Worm (Caenorhabditis elegans): ENCODE results near the gene xbp-1.

xbp-1 gene

ce11 chrIII:4224722-4225121 is 31.1 kb downstream of the xbp-1 start:
- TF ChIP-seq flh-1 (GFP tag; optimal IDR thresholded peaks at IDR 0.05): no peak
- TF ChIP-seq bed-3 (GFP tag; optimal IDR thresholded peaks at IDR 0.05): no peak
- no peak for TF ChIP-seq mab-5 (tag; optimal IDR thresholded peaks at IDR 0.05)
- TF ChIP-seq ceh-43 (GFP tag; optimal IDR thresholded peaks at IDR 0.05): no peak
- no peak for TF ChIP-seq nhr-76 (tag; optimal IDR thresholded peaks at IDR 0.05)
- TF ChIP-seq unc-62 (GFP tag; optimal IDR thresholded peaks at IDR 0.05): no peak
- no peak for TF ChIP-seq unc-39 (tag; optimal IDR thresholded peaks at IDR 0.05)
- no peak for TF ChIP-seq unc-120 (tag; optimal IDR thresholded peaks at IDR 0.05; ENCODE audit: poor library complexity, severe bottlenecking)
- no peak for TF ChIP-seq elt-3 (tag; optimal IDR thresholded peaks at IDR 0.05)
- TF ChIP-seq ceh-39 (tag; optimal IDR thresholded peaks at IDR 0.05): no peak
- TF ChIP-seq mls-2 (tag; optimal IDR thresholded peaks at IDR 0.05): no peak
- TF ChIP-seq ceh-83 (GFP tag; optimal IDR thresholded peaks at IDR 0.05): no peak
- TF ChIP-seq nhr-2 (tag; optimal IDR thresholded peaks at IDR 0.05): no peak
- no peak for TF ChIP-seq nhr-12 (tag; optimal IDR thresholded peaks at IDR 0.05)
- no peak for TF ChIP-seq tbx-8 (GFP tag; optimal IDR thresholded peaks at IDR 0.05)
- TF ChIP-seq lsy-2 (tag; optimal IDR thresholded peaks at IDR 0.05): no peak
- no peak for TF ChIP-seq lin-32 (GFP tag; optimal IDR thresholded peaks at IDR 0.05)
- no peak for TF ChIP-seq nhr-237 (tag; optimal IDR thresholded peaks at IDR 0.05)
- no peak for TF ChIP-seq pha-4 (tag; optimal IDR thresholded peaks at IDR 0.05)

ce11 chrIII:4227363-4227762 is 33.8 kb downstream of the xbp-1 start:
- TF ChIP-seq M03D4.4 (tag; optimal IDR thresholded peaks at IDR 0.05): no peak

DNA sequence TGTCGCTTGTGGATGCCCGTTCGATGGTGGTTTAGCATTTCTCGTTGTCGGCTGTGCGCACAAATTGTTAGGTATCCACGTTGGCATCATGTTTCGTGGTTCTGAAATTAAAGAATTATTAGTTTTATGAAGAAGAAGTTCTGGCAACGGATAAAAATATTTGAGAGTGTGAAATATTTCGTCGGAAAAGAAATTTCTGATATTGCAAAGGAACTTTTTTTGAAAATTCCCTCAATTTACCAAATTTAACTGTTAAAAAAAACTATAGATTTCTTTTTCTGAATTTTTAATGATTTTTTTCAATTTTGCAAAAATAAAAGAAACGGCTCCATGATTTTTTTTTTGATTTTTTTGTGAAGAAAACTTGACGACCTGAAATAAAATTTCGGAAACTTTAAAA is 34.4 kb downstream of the xbp-1 start, which contains the start of gene mpk-1:
Gene mpk-1, minus strand, starts transcription at position 101 of the 400 bp plus-strand sequence.
- no peak for TF ChIP-seq unc-39 (tag; optimal IDR thresholded peaks at IDR 0.05)
- no peak for TF ChIP-seq nhr-12 (tag; optimal IDR thresholded peaks at IDR 0.05)
- TF ChIP-seq pha-4 (tag; optimal IDR thresholded peaks at IDR 0.05): no peak
- no peak for TF ChIP-seq M03D4.4 (tag; optimal IDR thresholded peaks at IDR 0.05)
- no peak for TF ChIP-seq zip-8 (tag; optimal IDR thresholded peaks at IDR 0.05)
- TF ChIP-seq unc-120 (tag; optimal IDR thresholded peaks at IDR 0.05; ENCODE audit: poor library complexity, severe bottlenecking): no peak
- TF ChIP-seq sem-2 (GFP tag; optimal IDR thresholded peaks at IDR 0.05): no peak

DNA sequence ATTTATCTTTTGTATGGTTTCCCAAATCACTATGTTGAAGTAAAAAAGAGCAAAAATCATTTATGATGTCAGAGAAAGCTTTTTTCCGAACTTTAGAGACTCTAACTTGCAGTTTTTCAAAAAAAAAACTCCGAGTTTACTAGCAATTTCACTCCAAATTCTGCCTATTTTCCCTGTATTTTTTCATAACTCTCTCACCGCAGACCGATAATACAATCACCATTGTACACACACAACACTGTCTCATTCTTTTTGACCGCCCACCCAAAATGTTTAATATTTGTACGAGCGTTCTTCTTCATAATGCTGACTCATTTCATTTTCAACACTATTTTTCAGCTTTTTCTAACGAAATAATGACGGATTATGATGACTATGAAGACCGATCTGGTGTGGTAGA is 35.2 kb downstream of the xbp-1 start, which contains the start of gene F43C1.5:
Gene F43C1.5, plus strand, starts transcription at position 301 of the 400 bp plus-strand sequence.
- TF ChIP-seq sem-2 (GFP tag; optimal IDR thresholded peaks at IDR 0.05) (no peak), ham-2 (GFP tag; optimal IDR thresholded peaks at IDR 0.05) (no peak), blmp-1 (tag; optimal IDR thresholded peaks at IDR 0.05) (no peak), lin-32 (GFP tag; optimal IDR thresholded peaks at IDR 0.05) (no peak), nhr-28 (tag; optimal IDR thresholded peaks at IDR 0.05) (no peak), pha-4 (tag; optimal IDR thresholded peaks at IDR 0.05) (no peak), mep-1 (tag; optimal IDR thresholded peaks at IDR 0.05) (no peak), elt-3 (tag; optimal IDR thresholded peaks at IDR 0.05) (no peak), nhr-2 (tag; optimal IDR thresholded peaks at IDR 0.05) (no peak), nhr-76 (tag; optimal IDR thresholded peaks at IDR 0.05) (no peak)

DNA sequence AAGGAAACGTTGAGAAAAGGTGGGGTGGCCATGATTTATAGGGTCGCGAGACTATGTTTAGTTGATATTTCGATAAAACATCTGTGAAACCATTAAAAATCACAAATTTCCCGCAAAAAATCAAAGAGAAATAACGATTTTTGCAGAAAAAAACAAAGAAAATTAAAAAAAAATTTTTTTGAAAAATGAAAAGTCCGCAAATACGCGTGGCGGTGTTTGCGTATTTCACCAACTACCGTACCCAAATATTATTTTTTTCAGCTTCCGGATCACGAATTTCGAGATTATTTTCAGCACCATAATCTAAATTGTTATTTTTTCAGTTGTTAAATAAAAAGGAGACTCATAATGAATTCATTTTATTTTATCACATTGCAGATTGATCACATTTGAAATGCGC is 36.5 kb downstream of the xbp-1 start:
- TF ChIP-seq ceh-43 (GFP tag; optimal IDR thresholded peaks at IDR 0.05): no peak
- TF ChIP-seq lsy-2 (tag; optimal IDR thresholded peaks at IDR 0.05): peak; percentile 52
- TF ChIP-seq nhr-237 (tag; optimal IDR thresholded peaks at IDR 0.05): no peak

DNA sequence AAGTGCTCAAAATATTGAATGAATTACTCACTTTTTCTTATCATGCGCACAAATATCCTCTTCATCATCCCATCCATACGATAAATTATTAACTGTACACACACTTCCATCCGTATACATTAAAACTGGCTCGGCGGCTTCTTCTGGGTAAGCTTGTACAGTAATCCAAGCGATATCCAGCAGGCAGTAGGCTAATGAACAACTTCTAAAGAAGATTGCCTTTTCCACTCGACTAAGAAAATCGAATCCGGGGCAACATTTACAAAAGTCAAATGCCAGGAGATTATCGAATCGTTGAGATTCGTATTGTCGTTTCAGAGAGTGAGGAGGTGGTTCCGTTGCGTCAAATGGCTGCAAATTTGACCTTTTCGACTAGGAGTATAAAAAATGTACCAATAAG is 37.8 kb downstream of the xbp-1 start:
- TF ChIP-seq bed-3 (GFP tag; optimal IDR thresholded peaks at IDR 0.05): no peak
- no peak for TF ChIP-seq sem-2 (GFP tag; optimal IDR thresholded peaks at IDR 0.05)
- TF ChIP-seq mls-2 (tag; optimal IDR thresholded peaks at IDR 0.05): no peak
- TF ChIP-seq elt-1 (tag; optimal IDR thresholded peaks at IDR 0.05; ENCODE audit: borderline replicate concordance, insufficient read depth): no peak
- no peak for TF ChIP-seq blmp-1 (tag; optimal IDR thresholded peaks at IDR 0.05)
- TF ChIP-seq drap-1 (GFP tag; optimal IDR thresholded peaks at IDR 0.05): no peak
- no peak for TF ChIP-seq snpc-4 (tag; optimal IDR thresholded peaks at IDR 0.05)
- TF ChIP-seq mab-5 (tag; optimal IDR thresholded peaks at IDR 0.05): no peak
- no peak for TF ChIP-seq unc-62 (GFP tag; optimal IDR thresholded peaks at IDR 0.05)
- TF ChIP-seq nhr-2 (tag; optimal IDR thresholded peaks at IDR 0.05): no peak
- TF ChIP-seq pha-4 (tag; optimal IDR thresholded peaks at IDR 0.05): no peak
- TF ChIP-seq zip-8 (tag; optimal IDR thresholded peaks at IDR 0.05): no peak
- no peak for TF ChIP-seq elt-3 (tag; optimal IDR thresholded peaks at IDR 0.05)
- TF ChIP-seq hlh-1 (tag; optimal IDR thresholded peaks at IDR 0.05): no peak
- TF ChIP-seq lsy-2 (tag; optimal IDR thresholded peaks at IDR 0.05): no peak
- no peak for TF ChIP-seq unc-39 (tag; optimal IDR thresholded peaks at IDR 0.05)
- TF ChIP-seq nhr-28 (tag; optimal IDR thresholded peaks at IDR 0.05): no peak
- TF ChIP-seq ceh-83 (GFP tag; optimal IDR thresholded peaks at IDR 0.05): no peak
- no peak for TF ChIP-seq tbx-8 (GFP tag; optimal IDR thresholded peaks at IDR 0.05)

Measured in whole organism, mixed stage, embryonic.